Fruit fly (Drosophila melanogaster): ENCODE results near the gene CG14011.

The CG14011 gene

dm6 chr2L:5532061-5532460 lies 48.9 kb downstream of the CG14011 start, which contains the start of gene Coq6 (continued):
- TF ChIP-seq CG6254 (GFP tag; optimal IDR thresholded peaks at IDR 0.05) (no peak), Myb (GFP tag; optimal IDR thresholded peaks at IDR 0.05) (peak; percentile 85), CG13624 (GFP tag; optimal IDR thresholded peaks at IDR 0.05) (no peak), crol (GFP tag; IDR thresholded peaks at IDR 0.05) (no peak), CG30020 (tag; optimal IDR thresholded peaks at IDR 0.05) (no peak), CG17328 (GFP tag; IDR thresholded peaks at IDR 0.05) (no peak), NfI (GFP tag; optimal IDR thresholded peaks at IDR 0.05) (no peak), cas (GFP tag; IDR thresholded peaks at IDR 0.05) (no peak), Sox100B (GFP tag; optimal IDR thresholded peaks at IDR 0.05) (no peak), Camta (GFP tag; optimal IDR thresholded peaks at IDR 0.05) (no peak), CG18011 (GFP tag; optimal IDR thresholded peaks at IDR 0.05) (no peak), pita (GFP tag; optimal IDR thresholded peaks at IDR 0.05) (no peak), Vsx1 (GFP tag; optimal IDR thresholded peaks at IDR 0.05) (no peak), crc (GFP tag; optimal IDR thresholded peaks at IDR 0.05) (no peak), Ets65A (GFP tag) (no peak), CG3838 (GFP tag; optimal IDR thresholded peaks at IDR 0.05) (no peak), onecut (GFP tag; IDR thresholded peaks at IDR 0.05) (no peak), exex (tag; optimal IDR thresholded peaks at IDR 0.05) (no peak), sna (GFP tag; IDR thresholded peaks at IDR 0.05; ENCODE audit: partially characterized antibody) (peak; percentile 63), CG15269 (tag; optimal IDR thresholded peaks at IDR 0.05) (no peak), CG6765 (GFP tag; optimal IDR thresholded peaks at IDR 0.05) (no peak), esg (GFP tag; conservative IDR thresholded peaks at IDR 0.05) (no peak), Lpt (GFP tag; optimal IDR thresholded peaks at IDR 0.05) (no peak), CG10654 (GFP tag; optimal IDR thresholded peaks at IDR 0.05) (no peak), CG3995 (GFP tag; optimal IDR thresholded peaks at IDR 0.05) (no peak), Six4 (GFP tag; optimal IDR thresholded peaks at IDR 0.05) (no peak), gsb (GFP tag; IDR thresholded peaks at IDR 0.05) (no peak), CG13287 (GFP tag; IDR thresholded peaks at IDR 0.05; ENCODE audit: partially characterized antibody) (peak; percentile 78), slp2 (GFP tag; optimal IDR thresholded peaks at IDR 0.05) (no peak), CG2678 (tag; optimal IDR thresholded peaks at IDR 0.05) (no peak), CG10979 (tag; optimal IDR thresholded peaks at IDR 0.05) (no peak), Dip3 (GFP tag; optimal IDR thresholded peaks at IDR 0.05) (no peak), CG17568 (GFP tag; optimal IDR thresholded peaks at IDR 0.05) (no peak), Asciz (GFP tag; optimal IDR thresholded peaks at IDR 0.05) (no peak), CG7271 (tag; optimal IDR thresholded peaks at IDR 0.05) (no peak), seq (GFP tag; IDR thresholded peaks at IDR 0.05) (no peak), Hr51 (GFP tag; optimal IDR thresholded peaks at IDR 0.05) (no peak), CG16779 (GFP tag; IDR thresholded peaks at IDR 0.05) (no peak), stwl (tag; optimal IDR thresholded peaks at IDR 0.05) (peak; percentile 83), jigr1 (GFP tag; IDR thresholded peaks at IDR 0.05) (no peak), CG8281 (tag; optimal IDR thresholded peaks at IDR 0.05) (no peak), CG7357 (GFP tag; IDR thresholded peaks at IDR 0.05) (no peak), CG6683 (GFP tag; optimal IDR thresholded peaks at IDR 0.05) (no peak), MBD-R2 (GFP tag; IDR thresholded peaks at IDR 0.05) (peak; percentile 71; the same call in 1 of the 2 replicates), Neu2 (GFP tag; optimal IDR thresholded peaks at IDR 0.05; ENCODE audit: borderline replicate concordance) (no peak), CG11504 (tag; optimal IDR thresholded peaks at IDR 0.05) (no peak), CHES-1-like (GFP tag; optimal IDR thresholded peaks at IDR 0.05) (no peak), H2.0 (GFP tag; IDR thresholded peaks at IDR 0.05) (no peak), pb (GFP tag; optimal IDR thresholded peaks at IDR 0.05) (no peak), CG12744 (GFP tag; optimal IDR thresholded peaks at IDR 0.05) (no peak), ac (GFP tag; optimal IDR thresholded peaks at IDR 0.05) (no peak), ewg (GFP tag; optimal IDR thresholded peaks at IDR 0.05) (no peak)
